Worm (Caenorhabditis elegans): ENCODE measurements around the gene K01A2.4.

- TF ChIP-seq him-1 (tag; optimal IDR thresholded peaks at IDR 0.05), result no peak
- no peak for TF ChIP-seq W03F9.2 (tag; optimal IDR thresholded peaks at IDR 0.05)
- no peak for TF ChIP-seq dao-5 (tag; optimal IDR thresholded peaks at IDR 0.05)
Measured at ce11 chrII:290282-290681, 17.0 kb upstream of the K01A2.4 start, which contains the start of gene djr-1.1.
